Fruit fly (Drosophila melanogaster) whole organism, embryonic: ENCODE measurements around the gene idc.

ENCODE experiments used
- Adf1 ChIP-seq: fragments of 200-800 bp; sonication (Bioruptor generic); IDR thresholded peaks from 2 replicates; pipeline ENCODE4 v1.3.6; 2022; ENCODE audit warnings: missing biosample characterization, missing genetic modification characterization
- Awh ChIP-seq: fragments of 200-800 bp; sonication (Bioruptor generic); IDR thresholded peaks from 2 replicates; pipeline ENCODE4, ENCODE4 v1.3.6; 2022; ENCODE audit warnings: missing biosample characterization, missing genetic modification characterization
- CG10267 ChIP-seq: fragments of 200-800 bp; sonication (Bioruptor generic); optimal IDR thresholded peaks from 2 replicates; lab custom pipeline; 2018; ENCODE audit warnings: missing biosample characterization, mild to moderate bottlenecking, missing genetic modification characterization, moderate library complexity
- CG10366 ChIP-seq: fragments of 200-800 bp; sonication (Bioruptor generic); IDR thresholded peaks from 2 replicates; pipeline ENCODE4 v1.3.6; 2022; ENCODE audit warnings: missing biosample characterization, missing genetic modification characterization
- CG10654 ChIP-seq: fragments of 200-800 bp; sonication (Bioruptor generic); optimal IDR thresholded peaks from 2 replicates; lab custom pipeline; 2016; ENCODE audit warnings: missing biosample characterization, missing genetic modification characterization
- CG11398 ChIP-seq: fragments of 200-800 bp; sonication (Bioruptor generic); optimal IDR thresholded peaks from 2 replicates; lab custom pipeline; 2016; ENCODE audit warnings: missing biosample characterization, missing genetic modification characterization
- CG14667 ChIP-seq: fragments of 200-800 bp; sonication (Bioruptor generic); IDR thresholded peaks from 2 replicates; pipeline ENCODE4 v1.3.6; 2022; ENCODE audit warnings: missing biosample characterization, missing genetic modification characterization
- CG14860 ChIP-seq: fragments of 200-800 bp; sonication (Bioruptor generic); IDR thresholded peaks from 3 replicates; pipeline ENCODE4 v1.3.6; 2022; ENCODE audit warnings: missing biosample characterization, missing genetic modification characterization; ENCODE audit not compliant: partially characterized antibody
- CG14965 ChIP-seq: fragments of 200-800 bp; sonication (Bioruptor generic); optimal IDR thresholded peaks from 2 replicates; lab custom pipeline; 2016; ENCODE audit warnings: missing biosample characterization, missing genetic modification characterization, borderline replicate concordance
- CG15073 ChIP-seq: fragments of 200-800 bp; sonication (Bioruptor generic); optimal IDR thresholded peaks from 2 replicates; lab custom pipeline; 2016; ENCODE audit warnings: missing biosample characterization, missing genetic modification characterization
- CG1529 ChIP-seq: fragments of 200-800 bp; sonication (Bioruptor generic); optimal IDR thresholded peaks from 3 replicates; lab custom pipeline; 2018; ENCODE audit warnings: missing biosample characterization, missing genetic modification characterization
- CG1647 ChIP-seq: fragments of 200-800 bp; sonication (Bioruptor generic); optimal IDR thresholded peaks from 3 replicates; lab custom pipeline; 2016; ENCODE audit warnings: missing biosample characterization, missing genetic modification characterization
- CG16813 ChIP-seq: fragments of 200-800 bp; sonication (Bioruptor generic); IDR thresholded peaks from 3 replicates; pipeline ENCODE4 v1.3.6; 2022; ENCODE audit warnings: missing biosample characterization, missing genetic modification characterization; ENCODE audit not compliant: partially characterized antibody
- CG17385 ChIP-seq: fragments of 200-800 bp; sonication (Bioruptor generic); optimal IDR thresholded peaks from 3 replicates; lab custom pipeline; 2018; ENCODE audit warnings: missing biosample characterization, mild to moderate bottlenecking, missing genetic modification characterization
- CG2889 ChIP-seq: fragments of 200-800 bp; sonication (Bioruptor generic); IDR thresholded peaks from 3 replicates; pipeline ENCODE4 v1.3.6; 2022; ENCODE audit warnings: missing biosample characterization, missing genetic modification characterization
- CG32767 ChIP-seq: fragments of 200-800 bp; sonication (Bioruptor generic); IDR thresholded peaks from 2 replicates; pipeline ENCODE4 v1.3.6; 2022; ENCODE audit warnings: missing biosample characterization, missing genetic modification characterization
- CG34224 ChIP-seq: fragments of 200-800 bp; sonication (Bioruptor generic); IDR thresholded peaks from 3 replicates; pipeline ENCODE4 v1.3.6; 2022; ENCODE audit warnings: missing biosample characterization, missing genetic modification characterization; ENCODE audit not compliant: partially characterized antibody
- CG4282 ChIP-seq: fragments of 200-800 bp; sonication (Bioruptor generic); optimal IDR thresholded peaks from 2 replicates; lab custom pipeline; 2016; ENCODE audit warnings: missing biosample characterization, missing genetic modification characterization
- CG8281 ChIP-seq: fragments of 200-800 bp; sonication (Bioruptor generic); optimal IDR thresholded peaks from 2 replicates; lab custom pipeline; 2018; ENCODE audit warnings: missing biosample characterization, mild to moderate bottlenecking, missing genetic modification characterization, moderate library complexity
- CG9932 ChIP-seq: fragments of 200-800 bp; sonication (Bioruptor generic); IDR thresholded peaks from 2 replicates; pipeline ENCODE4 v1.3.6; 2022; ENCODE audit warnings: missing biosample characterization, missing genetic modification characterization
- Camta ChIP-seq: fragments of 200-800 bp; sonication (Bioruptor generic); optimal IDR thresholded peaks from 2 replicates; lab custom pipeline; 2016; ENCODE audit warnings: missing biosample characterization, missing genetic modification characterization
- Doc3 ChIP-seq: fragments of 200-800 bp; sonication (Bioruptor generic); IDR thresholded peaks from 3 replicates; pipeline ENCODE4 v1.3.6; 2022; ENCODE audit warnings: missing biosample characterization, missing genetic modification characterization; ENCODE audit not compliant: partially characterized antibody
- HLH3B ChIP-seq: fragments of 200-800 bp; sonication (Bioruptor generic); IDR thresholded peaks from 2 replicates; pipeline ENCODE4 v1.3.6; 2022; ENCODE audit warnings: missing biosample characterization, missing genetic modification characterization
- HLH4C ChIP-seq: fragments of 200-800 bp; sonication (Bioruptor generic); IDR thresholded peaks from 3 replicates; pipeline ENCODE4 v1.3.6; 2022; ENCODE audit warnings: missing biosample characterization, missing genetic modification characterization; ENCODE audit not compliant: partially characterized antibody
- Mes4 ChIP-seq: fragments of 200-800 bp; sonication (Bioruptor generic); optimal IDR thresholded peaks from 2 replicates; lab custom pipeline; 2016; ENCODE audit warnings: missing biosample characterization, missing genetic modification characterization
- NC2α ChIP-seq: fragments of 200-800 bp; sonication (Bioruptor generic); optimal IDR thresholded peaks from 2 replicates; lab custom pipeline; 2016; ENCODE audit warnings: missing biosample characterization, missing genetic modification characterization
- Ptx1 ChIP-seq: fragments of 200-800 bp; sonication (Bioruptor generic); IDR thresholded peaks from 2 replicates; pipeline ENCODE4 v1.3.6; 2022; ENCODE audit warnings: missing biosample characterization, missing genetic modification characterization
- Side ChIP-seq: fragments of 200-800 bp; sonication (Bioruptor generic); optimal IDR thresholded peaks from 2 replicates; lab custom pipeline; 2016; ENCODE audit warnings: missing biosample characterization, missing genetic modification characterization
- Six4 ChIP-seq: fragments of 200-800 bp; sonication (Bioruptor generic); optimal IDR thresholded peaks from 2 replicates; lab custom pipeline; 2016; ENCODE audit warnings: missing biosample characterization, missing genetic modification characterization
- Sox102F ChIP-seq: fragments of 200-800 bp; sonication (Bioruptor generic); optimal IDR thresholded peaks from 2 replicates; lab custom pipeline; 2018; ENCODE audit warnings: missing biosample characterization, mild to moderate bottlenecking, missing genetic modification characterization, moderate library complexity
- Stat92E ChIP-seq, 3 experiments: fragments of >200 bp in 2 of 3; fragments of 200-800 bp in 1 of 3; sonication (Bioruptor generic) in 1 of 3; optimal IDR thresholded peaks; 2 replicates each; lab custom pipeline; 2017 to 2019; ENCODE audit warnings: missing biosample characterization in 3 of 3, missing genetic modification characterization in 3 of 3, mild to moderate bottlenecking in 1 of 3, moderate library complexity in 1 of 3
- TFAM ChIP-seq: fragments of 200-800 bp; sonication (Bioruptor generic); optimal IDR thresholded peaks from 2 replicates; lab custom pipeline; 2017; ENCODE audit warnings: missing biosample characterization, missing genetic modification characterization, inconsistent platforms
- Xbp1 ChIP-seq: fragments of 200-800 bp; sonication (Bioruptor generic); optimal IDR thresholded peaks from 3 replicates; lab custom pipeline; 2016; ENCODE audit warnings: missing biosample characterization, mild to moderate bottlenecking, missing genetic modification characterization
- abd-A ChIP-seq: fragments of 200-800 bp; sonication (Bioruptor generic); optimal IDR thresholded peaks from 3 replicates; lab custom pipeline; 2019; ENCODE audit warnings: missing biosample characterization, mild to moderate bottlenecking, missing genetic modification characterization, moderate library complexity
- al ChIP-seq: fragments of 200-800 bp; sonication (Bioruptor generic); IDR thresholded peaks from 2 replicates; pipeline ENCODE4 v1.3.6; 2022; ENCODE audit warnings: missing biosample characterization, missing genetic modification characterization
- ase ChIP-seq: fragments of 200-800 bp; sonication (Bioruptor generic); IDR thresholded peaks from 3 replicates; pipeline ENCODE4 v1.3.6; 2022; ENCODE audit warnings: missing biosample characterization, missing genetic modification characterization
- emc ChIP-seq: fragments of 200-800 bp; sonication (Bioruptor generic); optimal IDR thresholded peaks from 2 replicates; lab custom pipeline; 2016; ENCODE audit warnings: missing biosample characterization, missing genetic modification characterization
- esg ChIP-seq: fragments of 200-800 bp; sonication (Bioruptor generic); conservative IDR thresholded peaks from 2 replicates; pipeline ENCODE4 v1.3.6; 2022; ENCODE audit warnings: missing biosample characterization, missing genetic modification characterization
- fu2 ChIP-seq: fragments of 200-800 bp; sonication (Bioruptor generic); optimal IDR thresholded peaks from 2 replicates; lab custom pipeline; 2016; ENCODE audit warnings: missing biosample characterization, missing genetic modification characterization
- gcm ChIP-seq: fragments of 200-800 bp; sonication (Bioruptor generic); optimal IDR thresholded peaks from 2 replicates; lab custom pipeline; 2019; ENCODE audit warnings: missing biosample characterization, mild to moderate bottlenecking, missing genetic modification characterization, moderate library complexity
- hbn ChIP-seq: fragments of 200-800 bp; sonication (Bioruptor generic); IDR thresholded peaks from 2 replicates; pipeline ENCODE4 v1.3.6; 2022; ENCODE audit warnings: missing biosample characterization, missing genetic modification characterization; ENCODE audit not compliant: partially characterized antibody
- hkb ChIP-seq, 2 experiments: fragments of 200-800 bp in 1 of 2; fragments of >200 bp in 1 of 2; sonication (Bioruptor generic) in 1 of 2; IDR thresholded peaks in 1 of 2; optimal IDR thresholded peaks in 1 of 2; 2 replicates each; pipeline versions ENCODE4 v1.3.6 to Lab custom; 2017 to 2022; ENCODE audit warnings: missing biosample characterization in 1 of 2, missing genetic modification characterization in 1 of 2
- ken ChIP-seq: fragments of 200-800 bp; sonication (Bioruptor generic); IDR thresholded peaks from 3 replicates; pipeline ENCODE4 v1.3.6; 2022; ENCODE audit warnings: missing biosample characterization, missing genetic modification characterization
- lab ChIP-seq: fragments of 200-800 bp; sonication (Bioruptor generic); optimal IDR thresholded peaks from 3 replicates; lab custom pipeline; 2017; ENCODE audit warnings: missing biosample characterization, missing genetic modification characterization, mild to moderate bottlenecking, moderate library complexity, missing genetic modification reagents
- pho ChIP-seq: fragments of 200-800 bp; sonication (Bioruptor generic); optimal IDR thresholded peaks from 2 replicates; lab custom pipeline; 2016; ENCODE audit warnings: missing biosample characterization, missing genetic modification characterization
- pnt ChIP-seq: fragments of 200-800 bp; sonication (Bioruptor generic); optimal IDR thresholded peaks from 3 replicates; lab custom pipeline; 2016; ENCODE audit warnings: missing biosample characterization, missing genetic modification characterization
- sob ChIP-seq: fragments of 200-800 bp; sonication (Bioruptor generic); IDR thresholded peaks from 2 replicates; pipeline ENCODE4 v1.3.6; 2022; ENCODE audit warnings: missing biosample characterization, missing genetic modification characterization
- ssp ChIP-seq: fragments of 200-800 bp; sonication (Bioruptor generic); IDR thresholded peaks from 2 replicates; pipeline ENCODE4 v1.3.6; 2022; ENCODE audit warnings: missing biosample characterization, missing genetic modification characterization
- stwl ChIP-seq: fragments of 200-800 bp; sonication (Bioruptor generic); optimal IDR thresholded peaks from 3 replicates; lab custom pipeline; 2018; ENCODE audit warnings: missing biosample characterization, mild to moderate bottlenecking, missing genetic modification characterization, moderate library complexity
- tio ChIP-seq: fragments of 200-800 bp; sonication (Bioruptor generic); optimal IDR thresholded peaks from 2 replicates; lab custom pipeline; 2017; ENCODE audit warnings: missing biosample characterization, missing genetic modification characterization, inconsistent platforms

idc gene

DNA sequence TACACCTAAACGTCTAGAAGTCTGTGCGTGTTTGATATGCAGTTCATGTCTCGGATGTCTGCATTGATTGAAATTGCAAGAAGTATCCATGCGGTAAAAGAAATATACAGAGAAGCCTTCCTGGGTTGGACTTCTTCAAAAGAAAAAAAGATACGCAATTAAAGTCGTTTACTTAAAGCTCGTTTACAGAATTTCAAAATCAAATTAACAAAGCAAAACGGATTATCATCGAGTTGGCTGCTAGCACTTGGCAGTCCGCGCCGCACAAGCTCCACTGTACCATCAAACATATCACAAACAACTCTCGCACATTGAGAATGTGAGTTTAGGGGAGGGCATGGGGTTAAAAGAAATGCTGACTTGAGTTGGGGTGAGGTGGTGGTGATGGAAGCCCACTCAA is 33.2 kb upstream of the idc start (continued):
- TF ChIP-seq pho (no peak), abd-A (tag; lab: Kevin White, UChicago) (no peak), al (GFP tag; lab: Robert Waterston, UW) (no peak), hbn (no peak), Doc3 (GFP tag; lab: Robert Waterston, UW) (no peak), CG14667 (GFP tag; lab: Robert Waterston, UW) (peak; percentile 63), Ptx1 (GFP tag; lab: Robert Waterston, UW) (peak; percentile 74), HLH4C (GFP tag; lab: Robert Waterston, UW) (no peak), HLH3B (GFP tag; lab: Robert Waterston, UW) (peak; percentile 85), CG34224 (GFP tag; lab: Robert Waterston, UW) (no peak), CG1647 (peak; percentile 38), stwl (peak; percentile 27), CG10366 (GFP tag; lab: Robert Waterston, UW) (peak; percentile 79), CG10654 (GFP tag; lab: Kevin White, UChicago) (peak; percentile 57), Camta (GFP tag; lab: Kevin White, UChicago) (peak; percentile 60), CG4282 (GFP tag; lab: Kevin White, UChicago) (peak; percentile 7), Awh (peak; percentile 66), Side (GFP tag; lab: Kevin White, UChicago) (peak; percentile 74), Adf1 (GFP tag; lab: Robert Waterston, UW) (no peak), CG1529 (GFP tag; lab: Kevin White, UChicago) (peak; percentile 79), CG32767 (0 out of 2 replicates have a peak, but pooled peaks have one; percentile 46), CG10267 (tag; lab: Kevin White, UChicago) (peak; percentile 74), esg (GFP tag; lab: Robert Waterston, UW) (peak; percentile 69), gcm (GFP tag; lab: Kevin White, UChicago) (peak; percentile 61), hkb (optimal IDR thresholded peaks at IDR 0.05; lab: Kevin White, UChicago) (no peak), hkb (GFP tag; IDR thresholded peaks at IDR 0.05; lab: Robert Waterston, UW) (peak; percentile 68), ken (GFP tag; lab: Robert Waterston, UW) (peak; percentile 85), Stat92E (GFP tag; optimal IDR thresholded peaks at IDR 0.05; lab: Kevin White, UChicago) (no peak), CG11398 (GFP tag; lab: Kevin White, UChicago) (peak; percentile 29), emc (GFP tag; lab: Kevin White, UChicago) (no peak), Six4 (GFP tag; lab: Kevin White, UChicago) (peak; percentile 76), CG8281 (tag; lab: Kevin White, UChicago) (peak; percentile 22), CG17385 (GFP tag; lab: Kevin White, UChicago) (peak; percentile 66), TFAM (GFP tag; lab: Kevin White, UChicago) (peak; percentile 9), pnt (GFP tag; lab: Kevin White, UChicago) (peak; percentile 84), sob (GFP tag; lab: Robert Waterston, UW) (peak; percentile 74), CG14965 (GFP tag; lab: Kevin White, UChicago) (no peak), tio (GFP tag; lab: Kevin White, UChicago) (peak; percentile 50), NC2α (GFP tag; lab: Kevin White, UChicago) (peak; percentile 49), Mes4 (peak; percentile 67), CG15073 (GFP tag; lab: Kevin White, UChicago) (no peak), ssp (GFP tag; lab: Robert Waterston, UW) (peak; percentile 67), CG14860 (no peak), CG16813 (no peak), CG2889 (GFP tag; lab: Robert Waterston, UW) (no peak), CG9932 (0 out of 2 replicates have a peak, but pooled peaks have one; percentile 19), ase (GFP tag; lab: Robert Waterston, UW) (peak; percentile 71; the same call in 1 of the 3 replicates), fu2 (GFP tag; lab: Kevin White, UChicago) (no peak), Sox102F (GFP tag; lab: Kevin White, UChicago) (peak; percentile 88), Xbp1 (GFP tag; lab: Kevin White, UChicago) (peak; percentile 78), lab (GFP tag; lab: Kevin White, UChicago) (peak; percentile 75)
